Fruit fly (Drosophila melanogaster) whole organism, embryonic: ENCODE data around the gene hkb.

Experiments
- BEAF-32 ChIP-seq: fragments of 200-800 bp; sonication (Bioruptor generic); optimal IDR thresholded peaks from 3 replicates; lab custom pipeline; 2017; ENCODE audit warnings: missing biosample characterization, missing genetic modification characterization, mild to moderate bottlenecking, moderate library complexity, missing genetic modification reagents
- Bgb ChIP-seq: fragments of 200-800 bp; sonication (Bioruptor generic); IDR thresholded peaks from 2 replicates; pipeline ENCODE4 v1.3.6; 2022; ENCODE audit warnings: missing biosample characterization, missing genetic modification characterization; ENCODE audit not compliant: partially characterized antibody
- CG12942 ChIP-seq: fragments of 200-800 bp; sonication (Bioruptor generic); optimal IDR thresholded peaks from 3 replicates; lab custom pipeline; 2016; ENCODE audit warnings: missing biosample characterization, missing genetic modification characterization
- CG13287 ChIP-seq: fragments of 200-800 bp; sonication (Bioruptor generic); IDR thresholded peaks from 2 replicates; pipeline ENCODE4 v1.3.6; 2022; ENCODE audit warnings: missing biosample characterization, missing genetic modification characterization; ENCODE audit not compliant: partially characterized antibody
- CG16813 ChIP-seq: fragments of 200-800 bp; sonication (Bioruptor generic); IDR thresholded peaks from 3 replicates; pipeline ENCODE4 v1.3.6; 2022; ENCODE audit warnings: missing biosample characterization, missing genetic modification characterization; ENCODE audit not compliant: partially characterized antibody
- CG2129 ChIP-seq: fragments of 200-800 bp; sonication (Bioruptor generic); IDR thresholded peaks from 2 replicates; pipeline ENCODE4 v1.3.6; 2022; ENCODE audit warnings: missing biosample characterization, missing genetic modification characterization; ENCODE audit not compliant: partially characterized antibody
- CG34224 ChIP-seq: fragments of 200-800 bp; sonication (Bioruptor generic); IDR thresholded peaks from 3 replicates; pipeline ENCODE4 v1.3.6; 2022; ENCODE audit warnings: missing biosample characterization, missing genetic modification characterization; ENCODE audit not compliant: partially characterized antibody
- CG3995 ChIP-seq: fragments of 200-800 bp; sonication (Bioruptor generic); optimal IDR thresholded peaks from 3 replicates; lab custom pipeline; 2016; ENCODE audit warnings: missing biosample characterization, missing genetic modification characterization
- CG4617 ChIP-seq: fragments of 200-800 bp; sonication (Bioruptor generic); optimal IDR thresholded peaks from 3 replicates; lab custom pipeline; 2016; ENCODE audit warnings: missing biosample characterization, missing genetic modification characterization, borderline replicate concordance
- CG4854 ChIP-seq: fragments of 200-800 bp; sonication (Bioruptor generic); optimal IDR thresholded peaks from 2 replicates; lab custom pipeline; 2016; ENCODE audit warnings: missing biosample characterization, missing genetic modification characterization, inconsistent platforms
- CG6254 ChIP-seq: fragments of 200-800 bp; sonication (Bioruptor generic); optimal IDR thresholded peaks from 3 replicates; lab custom pipeline; 2017; ENCODE audit warnings: mild to moderate bottlenecking, missing biosample characterization, missing genetic modification reagents, missing genetic modification characterization
- CG6791 ChIP-seq: fragments of 200-800 bp; sonication (Bioruptor generic); IDR thresholded peaks from 3 replicates; pipeline ENCODE4 v1.3.6; 2022; ENCODE audit warnings: missing biosample characterization, missing genetic modification characterization; ENCODE audit not compliant: partially characterized antibody
- Deaf1 ChIP-seq: fragments of 200-800 bp; optimal IDR thresholded peaks from 3 replicates; lab custom pipeline; 2019; ENCODE audit warnings: missing biosample characterization, mild to moderate bottlenecking, missing genetic modification characterization, moderate library complexity
- Dll ChIP-seq: fragments of 200-800 bp; sonication (Bioruptor generic); IDR thresholded peaks from 4 replicates; pipeline ENCODE4 v1.3.6; 2022; ENCODE audit warnings: missing biosample characterization, missing genetic modification characterization; ENCODE audit not compliant: partially characterized antibody
- Doc3 ChIP-seq: fragments of 200-800 bp; sonication (Bioruptor generic); IDR thresholded peaks from 3 replicates; pipeline ENCODE4 v1.3.6; 2022; ENCODE audit warnings: missing biosample characterization, missing genetic modification characterization; ENCODE audit not compliant: partially characterized antibody
- Elba2 ChIP-seq: fragments of 200-800 bp; sonication (Bioruptor generic); optimal IDR thresholded peaks from 3 replicates; lab custom pipeline; 2016; ENCODE audit warnings: missing biosample characterization, missing genetic modification characterization
- HLH54F ChIP-seq: fragments of 200-800 bp; sonication (Bioruptor generic); optimal IDR thresholded peaks from 3 replicates; lab custom pipeline; 2016; ENCODE audit warnings: missing biosample characterization, missing genetic modification characterization
- MESR4 ChIP-seq: fragments of 200-800 bp; sonication (Bioruptor generic); optimal IDR thresholded peaks from 2 replicates; lab custom pipeline; 2018; ENCODE audit warnings: missing biosample characterization, mild to moderate bottlenecking, missing genetic modification characterization, moderate library complexity
- Opbp ChIP-seq: fragments of 200-800 bp; sonication (Bioruptor generic); IDR thresholded peaks from 3 replicates; pipeline ENCODE4 v1.3.6; 2022; ENCODE audit warnings: missing biosample characterization, missing genetic modification characterization; ENCODE audit not compliant: partially characterized antibody
- Pdp1 ChIP-seq, 2 experiments: fragments of 200-800 bp; sonication (Bioruptor generic); optimal IDR thresholded peaks; 3 replicates each; lab custom pipeline; 2016; ENCODE audit warnings: missing biosample characterization in 2 of 2, missing genetic modification characterization in 2 of 2, mild to moderate bottlenecking in 1 of 2, moderate library complexity in 1 of 2
- Scr ChIP-seq: fragments of 200-800 bp; sonication (Bioruptor generic); IDR thresholded peaks from 2 replicates; pipeline ENCODE4 v1.3.6; 2022; ENCODE audit warnings: missing biosample characterization, missing genetic modification characterization; ENCODE audit not compliant: partially characterized antibody
- Sry-β ChIP-seq: fragments of 200-800 bp; sonication (Bioruptor generic); optimal IDR thresholded peaks from 2 replicates; lab custom pipeline; 2018; ENCODE audit warnings: missing biosample characterization, mild to moderate bottlenecking, missing genetic modification characterization, moderate library complexity
- Sry-δ ChIP-seq: fragments of 200-800 bp; sonication (Bioruptor generic); optimal IDR thresholded peaks from 2 replicates; lab custom pipeline; 2016; ENCODE audit warnings: missing biosample characterization, missing genetic modification characterization
- YL-1 ChIP-seq: fragments of 200-800 bp; sonication (Bioruptor generic); optimal IDR thresholded peaks from 3 replicates; lab custom pipeline; 2017; ENCODE audit warnings: missing biosample characterization, mild to moderate bottlenecking, missing genetic modification characterization
- amos ChIP-seq: fragments of 200-800 bp; sonication (Bioruptor generic); IDR thresholded peaks from 2 replicates; pipeline ENCODE4 v1.3.6; 2022; ENCODE audit warnings: missing biosample characterization, missing genetic modification characterization; ENCODE audit not compliant: partially characterized antibody
- bbx ChIP-seq: fragments of 200-800 bp; sonication (Bioruptor generic); IDR thresholded peaks from 2 replicates; pipeline ENCODE4 v1.3.6; 2022; ENCODE audit warnings: missing biosample characterization, missing genetic modification characterization; ENCODE audit not compliant: partially characterized antibody
- cad ChIP-seq: fragments of >200 bp; optimal IDR thresholded peaks from 2 replicates; lab custom pipeline; 2017; ENCODE audit warnings: missing biosample characterization, missing genetic modification characterization
- gem ChIP-seq: fragments of 200-800 bp; sonication (Bioruptor generic); optimal IDR thresholded peaks from 2 replicates; lab custom pipeline; 2019; ENCODE audit warnings: missing biosample characterization, mild to moderate bottlenecking, missing genetic modification characterization, moderate library complexity
- hbn ChIP-seq: fragments of 200-800 bp; sonication (Bioruptor generic); IDR thresholded peaks from 2 replicates; pipeline ENCODE4 v1.3.6; 2022; ENCODE audit warnings: missing biosample characterization, missing genetic modification characterization; ENCODE audit not compliant: partially characterized antibody
- insv ChIP-seq, 2 experiments: fragments of 200-800 bp; sonication (Bioruptor generic); optimal IDR thresholded peaks; 3 replicates each; lab custom pipeline; 2016 to 2018; ENCODE audit warnings: missing biosample characterization in 2 of 2, missing genetic modification characterization in 2 of 2
- inv ChIP-seq: fragments of 200-800 bp; sonication (Bioruptor generic); IDR thresholded peaks from 2 replicates; pipeline ENCODE4 v1.3.6; 2022; ENCODE audit warnings: missing biosample characterization, missing genetic modification characterization; ENCODE audit not compliant: partially characterized antibody
- kay ChIP-seq: fragments of 200-800 bp; sonication (Bioruptor generic); optimal IDR thresholded peaks from 2 replicates; lab custom pipeline; 2016; ENCODE audit warnings: missing biosample characterization, missing genetic modification characterization
- knrl ChIP-seq: fragments of 200-800 bp; sonication (Bioruptor generic); IDR thresholded peaks from 3 replicates; pipeline ENCODE4 v1.3.6; 2022; ENCODE audit warnings: missing biosample characterization, missing genetic modification characterization; ENCODE audit not compliant: partially characterized antibody
- maf-S ChIP-seq: fragments of 200-800 bp; sonication (Bioruptor generic); optimal IDR thresholded peaks from 2 replicates; lab custom pipeline; 2016; ENCODE audit warnings: missing biosample characterization, missing genetic modification characterization
- pzg ChIP-seq: fragments of 200-800 bp; sonication (Bioruptor generic); optimal IDR thresholded peaks from 3 replicates; lab custom pipeline; 2018; ENCODE audit warnings: missing biosample characterization, mild to moderate bottlenecking, missing genetic modification characterization, moderate library complexity
- row ChIP-seq: fragments of 200-800 bp; sonication (Bioruptor generic); IDR thresholded peaks from 3 replicates; pipeline ENCODE4 v1.3.6; 2022; ENCODE audit warnings: missing biosample characterization, missing genetic modification characterization
- sens ChIP-seq: fragments of 200-800 bp; sonication (Bioruptor generic); peaks from one replicate; lab custom pipeline; 2016; ENCODE audit warnings: missing biosample characterization, missing genetic modification characterization
- stwl ChIP-seq: fragments of 200-800 bp; sonication (Bioruptor generic); optimal IDR thresholded peaks from 3 replicates; lab custom pipeline; 2018; ENCODE audit warnings: missing biosample characterization, mild to moderate bottlenecking, missing genetic modification characterization, moderate library complexity
- unc-4 ChIP-seq: fragments of 200-800 bp; sonication (Bioruptor generic); IDR thresholded peaks from 2 replicates; pipeline ENCODE4 v1.3.6; 2022; ENCODE audit warnings: missing biosample characterization, missing genetic modification characterization; ENCODE audit not compliant: partially characterized antibody
- vnd ChIP-seq: fragments of 200-800 bp; sonication (Bioruptor generic); IDR thresholded peaks from 3 replicates; pipeline ENCODE4 v1.3.6; 2022; ENCODE audit warnings: missing biosample characterization, missing genetic modification characterization; ENCODE audit not compliant: partially characterized antibody

Gene hkb

DNA sequence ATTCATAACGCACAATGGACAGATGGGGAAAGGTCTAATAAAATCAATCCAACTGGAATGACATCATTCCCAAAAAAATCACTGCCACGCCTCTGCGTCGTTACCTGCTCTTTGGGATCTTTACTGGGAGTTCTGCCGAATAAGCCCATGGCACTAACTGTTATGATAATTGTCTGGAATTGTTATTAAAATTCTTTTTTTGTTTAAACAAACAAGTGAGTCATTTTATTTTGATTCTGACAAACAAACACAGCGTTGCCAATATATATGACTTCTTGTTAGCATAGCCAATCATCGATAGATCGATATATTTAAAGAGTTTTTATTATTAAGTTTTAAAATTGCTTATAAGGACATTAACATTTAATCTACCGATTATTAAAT, 35.8 kb downstream of the hkb start, which contains the start of gene Vps24:
Gene Vps24 (minus strand): TSS at position 265 of the 384 bp plus-strand sequence.
- TF ChIP-seq HLH54F (GFP tag; lab: Kevin White, UChicago) (no peak), kay (GFP tag; lab: Kevin White, UChicago) (peak; percentile 84), amos (GFP tag; lab: Robert Waterston, UW) (peak; percentile 69), CG4854 (GFP tag; lab: Kevin White, UChicago) (no peak), stwl (tag; lab: Kevin White, UChicago) (peak; percentile 6), CG6254 (GFP tag; lab: Kevin White, UChicago) (no peak), inv (GFP tag; lab: Robert Waterston, UW) (peak; percentile 45; the same call in 1 of the 2 replicates), knrl (GFP tag; lab: Robert Waterston, UW) (peak; percentile 53; the same call in 2 of the 3 replicates), CG13287 (GFP tag; lab: Robert Waterston, UW) (peak; percentile 56), unc-4 (GFP tag; lab: Robert Waterston, UW) (0 out of 2 replicates have a peak, but pooled peaks have one; percentile 36), Bgb (GFP tag; lab: Robert Waterston, UW) (peak; percentile 37; the same call in 1 of the 2 replicates), YL-1 (GFP tag; lab: Kevin White, UChicago) (peak; percentile 22), CG16813 (peak; percentile 57), bbx (GFP tag; lab: Robert Waterston, UW) (peak; percentile 58), pzg (peak; percentile 21), Deaf1 (tag; lab: Kevin White, UChicago) (no peak), CG4617 (GFP tag; lab: Kevin White, UChicago) (peak; percentile 29), maf-S (GFP tag; lab: Kevin White, UChicago) (no peak), CG6791 (GFP tag; lab: Robert Waterston, UW) (peak; percentile 51; the same call in 1 of the 3 replicates), CG2129 (GFP tag; lab: Robert Waterston, UW) (peak; percentile 30; the same call in 1 of the 2 replicates), row (GFP tag; lab: Robert Waterston, UW) (peak; percentile 59), MESR4 (GFP tag; lab: Kevin White, UChicago) (peak; percentile 82), cad (peak; percentile 19), Dll (GFP tag; lab: Robert Waterston, UW) (peak; percentile 71), CG12942 (no peak), CG3995 (GFP tag; lab: Kevin White, UChicago) (peak; percentile 28), Pdp1 (GFP tag; optimal IDR thresholded peaks at IDR 0.05; lab: Kevin White, UChicago) (peak in 1 of 2 experiments; percentile 10), Scr (GFP tag; lab: Robert Waterston, UW) (peak; percentile 66), Opbp (GFP tag; lab: Robert Waterston, UW) (peak; percentile 20; the same call in 1 of the 3 replicates), insv (GFP tag; optimal IDR thresholded peaks at IDR 0.05; lab: Kevin White, UChicago) (peak in 1 of 2 experiments; percentile 85), Elba2 (GFP tag; lab: Kevin White, UChicago) (peak; percentile 15), Doc3 (GFP tag; lab: Robert Waterston, UW) (peak; percentile 52), CG34224 (0 out of 3 replicates have a peak, but pooled peaks have one; percentile 21), Sry-δ (GFP tag; lab: Kevin White, UChicago) (peak; percentile 0), vnd (GFP tag; lab: Robert Waterston, UW) (peak; percentile 41; the same call in 1 of the 3 replicates), Sry-β (GFP tag; lab: Kevin White, UChicago) (no peak), gem (no peak), BEAF-32 (peak; percentile 66), sens (GFP tag; lab: Kevin White, UChicago) (peak; percentile 67), hbn (GFP tag; lab: Robert Waterston, UW) (peak; percentile 51; the same call in 1 of the 2 replicates)
